Fruit fly (Drosophila melanogaster) whole organism, wandering third instar larva: ENCODE results near the gene His3.3A.

Experiments
- fru ChIP-seq: fragments of 200-800 bp; sonication (Bioruptor generic); optimal IDR thresholded peaks from 3 replicates; lab custom pipeline; 2016; ENCODE audit warnings: missing biosample characterization, mild to moderate bottlenecking, missing genetic modification characterization
- pan ChIP-seq: fragments of >200 bp; optimal IDR thresholded peaks from 2 replicates; lab custom pipeline; 2017

DNA sequence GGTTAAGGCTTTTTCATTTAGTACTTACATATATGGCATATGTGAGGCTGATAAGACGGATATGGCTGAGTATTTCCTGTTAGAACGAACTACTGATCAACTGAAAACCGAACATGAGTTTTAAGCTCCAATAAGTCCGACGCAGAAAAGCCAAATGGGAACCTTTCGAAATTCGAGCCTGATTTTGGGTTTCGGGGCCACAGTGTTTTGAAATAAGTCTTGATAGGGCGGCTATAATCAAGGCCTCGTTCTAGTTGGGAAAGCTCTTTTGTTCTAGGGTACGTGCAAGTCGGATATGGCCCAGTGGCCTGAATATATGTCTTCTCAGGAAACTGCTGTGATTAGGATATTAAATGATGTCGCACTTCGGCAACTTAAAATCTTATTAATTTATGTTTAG, 26.8 kb upstream of the His3.3A start, which contains the start of gene vkg:
- TF ChIP-seq fru: no peak
- no peak for TF ChIP-seq pan
